Worm (Caenorhabditis elegans) whole organism, L3 larva: ENCODE data around the gene C44C10.3.

ENCODE experiments used
- ceh-82 ChIP-seq: fragments of 150-350 bp; optimal IDR thresholded peaks from 2 replicates; lab custom pipeline; 2014; ENCODE audit warnings: missing biosample characterization, missing genetic modification characterization
- elt-2 ChIP-seq: sonication (generic microtip); optimal IDR thresholded peaks from 2 replicates; lab custom pipeline; 2016; ENCODE audit warnings: missing genetic modification reagents, mild to moderate bottlenecking, missing genetic modification characterization, missing compliant biosample characterization
- elt-3 ChIP-seq, 3 experiments: fragments of 150-350 bp in 1 of 3; sonication (generic microtip) in 2 of 3; optimal IDR thresholded peaks; 2 replicates in 2 of 3; 4 replicates in 1 of 3; lab custom pipeline; 2014 to 2017; ENCODE audit warnings: missing biosample characterization in 3 of 3, missing genetic modification characterization in 3 of 3
- fos-1 ChIP-seq: fragments of 150-350 bp; optimal IDR thresholded peaks from 2 replicates; lab custom pipeline; 2014; ENCODE audit warnings: missing biosample characterization, missing genetic modification characterization
- lin-15B ChIP-seq: fragments of 150-350 bp; optimal IDR thresholded peaks from 2 replicates; lab custom pipeline; 2014; ENCODE audit warnings: missing biosample characterization, missing genetic modification characterization
- lin-39 ChIP-seq: fragments of 150-350 bp; optimal IDR thresholded peaks from 2 replicates; lab custom pipeline; 2018; ENCODE audit warnings: missing biosample characterization, missing genetic modification reagents, missing genetic modification characterization
- nhr-12 ChIP-seq: fragments of 150-350 bp; optimal IDR thresholded peaks from 2 replicates; lab custom pipeline; 2014; ENCODE audit warnings: missing biosample characterization, missing genetic modification characterization
- nhr-25 ChIP-seq: sonication (generic microtip); optimal IDR thresholded peaks from 2 replicates; lab custom pipeline; 2017; ENCODE audit warnings: missing biosample characterization, missing genetic modification characterization
- nhr-77 ChIP-seq: fragments of 150-350 bp; optimal IDR thresholded peaks from 2 replicates; lab custom pipeline; 2014; ENCODE audit warnings: missing biosample characterization, missing genetic modification characterization
- sea-2 ChIP-seq: fragments of 150-350 bp; sonication (generic microtip); optimal IDR thresholded peaks from 4 replicates; lab custom pipeline; 2014; ENCODE audit warnings: missing biosample characterization, missing genetic modification reagents, missing genetic modification characterization
- ztf-11 ChIP-seq: fragments of 150-350 bp; optimal IDR thresholded peaks from 2 replicates; lab custom pipeline; 2014; ENCODE audit warnings: missing biosample characterization, missing genetic modification characterization
- ztf-4 ChIP-seq: fragments of 150-350 bp; optimal IDR thresholded peaks from 2 replicates; lab custom pipeline; 2014; ENCODE audit warnings: missing biosample characterization, missing genetic modification characterization

DNA sequence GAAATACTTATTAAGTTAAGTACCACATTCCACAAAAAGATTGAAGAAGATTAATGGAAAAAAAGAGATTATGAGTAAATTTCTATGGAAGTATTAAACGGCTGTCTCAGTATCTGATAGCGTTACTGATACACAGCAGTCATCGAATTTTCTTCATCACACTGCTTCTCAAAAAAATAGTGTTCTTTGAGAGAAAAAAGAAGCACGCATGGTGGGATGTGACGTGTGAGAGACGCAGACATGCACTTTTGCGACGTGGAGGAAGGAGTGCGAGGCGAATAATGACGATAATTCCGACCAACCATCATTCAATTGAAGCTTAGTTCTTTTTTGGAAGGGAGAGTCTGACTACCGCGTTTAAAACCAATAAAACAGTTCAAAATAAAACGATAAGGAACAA is 7.9 kb downstream of the C44C10.3 start, which contains the start of gene C44C10.11:
- TF ChIP-seq sea-2 (GFP tag; lab: Kevin White, UChicago) = no peak
- TF ChIP-seq ztf-4 (tag; lab: Kevin White, UChicago) = no peak
- TF ChIP-seq fos-1 (tag; lab: Kevin White, UChicago) = no peak
- peak; percentile 49 for TF ChIP-seq nhr-25 (tag; lab: Kevin White, UChicago)
- no peak for TF ChIP-seq ceh-82 (tag; lab: Kevin White, UChicago)
- TF ChIP-seq ztf-11 (tag; lab: Kevin White, UChicago) = no peak
- no peak for TF ChIP-seq nhr-77 (tag; lab: Kevin White, UChicago)
- TF ChIP-seq elt-2 (tag; lab: Kevin White, UChicago) = peak; percentile 81
- TF ChIP-seq lin-39 = peak; percentile 39
- no peak for TF ChIP-seq elt-3 (tag; optimal IDR thresholded peaks at IDR 0.05; lab: Kevin White, UChicago)
- TF ChIP-seq nhr-12 (tag; lab: Kevin White, UChicago) = no peak
- TF ChIP-seq lin-15B (tag; lab: Kevin White, UChicago) = no peak
